Worm (Caenorhabditis elegans) whole organism, L3 larva: Measurements from ENCODE around the gene srx-73.

Source experiments
- aly-2 ChIP-seq: fragments of 150-350 bp; optimal IDR thresholded peaks from 2 replicates; lab custom pipeline; 2014; ENCODE audit warnings: missing biosample characterization, missing genetic modification characterization
- ama-1 ChIP-seq: fragments of 150-350 bp; optimal IDR thresholded peaks from 2 replicates; lab custom pipeline; 2018
- ceh-16 ChIP-seq: sonication (generic microtip); optimal IDR thresholded peaks from 2 replicates; lab custom pipeline; 2017; ENCODE audit warnings: missing biosample characterization, missing genetic modification characterization
- ceh-28 ChIP-seq: fragments of 150-350 bp; optimal IDR thresholded peaks from 2 replicates; lab custom pipeline; 2014; ENCODE audit warnings: missing biosample characterization, missing genetic modification reagents, missing genetic modification characterization
- daf-12 ChIP-seq: fragments of 150-350 bp; optimal IDR thresholded peaks from 2 replicates; lab custom pipeline; 2014; ENCODE audit warnings: missing biosample characterization, missing genetic modification reagents, missing genetic modification characterization
- egl-27 ChIP-seq: sonication (generic microtip); optimal IDR thresholded peaks from 4 replicates; lab custom pipeline; 2017; ENCODE audit warnings: missing biosample characterization, missing genetic modification reagents, missing genetic modification characterization
- elt-1 ChIP-seq: fragments of 150-350 bp; optimal IDR thresholded peaks from 2 replicates; lab custom pipeline; 2014; ENCODE audit warnings: missing biosample characterization, missing genetic modification characterization
- elt-3 ChIP-seq, 3 experiments: fragments of 150-350 bp in 1 of 3; sonication (generic microtip) in 2 of 3; optimal IDR thresholded peaks; 2 replicates in 2 of 3; 4 replicates in 1 of 3; lab custom pipeline; 2014 to 2017; ENCODE audit warnings: missing biosample characterization in 3 of 3, missing genetic modification characterization in 3 of 3
- eor-1 ChIP-seq, 2 experiments: fragments of 150-350 bp; optimal IDR thresholded peaks; 2 replicates each; lab custom pipeline; 2014 to 2018; ENCODE audit warnings: missing biosample characterization in 2 of 2, missing genetic modification characterization in 2 of 2
- fkh-10 ChIP-seq: sonication (generic microtip); optimal IDR thresholded peaks from 2 replicates; lab custom pipeline; 2017; ENCODE audit warnings: missing biosample characterization, missing genetic modification reagents, missing genetic modification characterization
- fos-1 ChIP-seq: fragments of 150-350 bp; optimal IDR thresholded peaks from 2 replicates; lab custom pipeline; 2014; ENCODE audit warnings: missing biosample characterization, missing genetic modification characterization
- lin-15B ChIP-seq: fragments of 150-350 bp; optimal IDR thresholded peaks from 2 replicates; lab custom pipeline; 2014; ENCODE audit warnings: missing biosample characterization, missing genetic modification characterization
- lsy-12 ChIP-seq: sonication (generic microtip); optimal IDR thresholded peaks from 2 replicates; lab custom pipeline; 2016; ENCODE audit warnings: mild to moderate bottlenecking, missing genetic modification characterization, missing compliant biosample characterization
- mml-1 ChIP-seq: fragments of 150-350 bp; sonication (generic microtip); optimal IDR thresholded peaks from 3 replicates; lab custom pipeline; 2014; ENCODE audit warnings: missing biosample characterization, missing genetic modification characterization
- nfya-1 ChIP-seq: sonication (generic microtip); optimal IDR thresholded peaks from 2 replicates; lab custom pipeline; 2017; ENCODE audit warnings: missing genetic modification characterization, mild to moderate bottlenecking, missing compliant biosample characterization, antibody characterized with exemption, moderate library complexity; ENCODE audit not compliant: insufficient read depth
- nhr-11 ChIP-seq: fragments of 150-350 bp; optimal IDR thresholded peaks from 2 replicates; lab custom pipeline; 2014; ENCODE audit warnings: missing biosample characterization, missing genetic modification characterization
- nhr-12 ChIP-seq: fragments of 150-350 bp; optimal IDR thresholded peaks from 2 replicates; lab custom pipeline; 2014; ENCODE audit warnings: missing biosample characterization, missing genetic modification characterization
- nhr-23 ChIP-seq: fragments of 150-350 bp; optimal IDR thresholded peaks from 2 replicates; lab custom pipeline; 2014; ENCODE audit warnings: missing biosample characterization, missing genetic modification reagents, missing genetic modification characterization
- nhr-237 ChIP-seq: fragments of 150-350 bp; optimal IDR thresholded peaks from 2 replicates; lab custom pipeline; 2014; ENCODE audit warnings: missing biosample characterization, missing genetic modification characterization
- nhr-25 ChIP-seq: sonication (generic microtip); optimal IDR thresholded peaks from 2 replicates; lab custom pipeline; 2017; ENCODE audit warnings: missing biosample characterization, missing genetic modification characterization
- nhr-28 ChIP-seq: fragments of 150-350 bp; optimal IDR thresholded peaks from 2 replicates; lab custom pipeline; 2014; ENCODE audit warnings: missing biosample characterization, missing genetic modification characterization
- nhr-67 ChIP-seq: fragments of 150-350 bp; optimal IDR thresholded peaks from 2 replicates; lab custom pipeline; 2014; ENCODE audit warnings: missing biosample characterization, missing genetic modification characterization
- nhr-76 ChIP-seq: fragments of 150-350 bp; sonication (generic microtip); optimal IDR thresholded peaks from 5 replicates; lab custom pipeline; 2014; ENCODE audit warnings: missing biosample characterization, missing genetic modification characterization
- nhr-77 ChIP-seq: fragments of 150-350 bp; optimal IDR thresholded peaks from 2 replicates; lab custom pipeline; 2014; ENCODE audit warnings: missing biosample characterization, missing genetic modification characterization
- pha-4 ChIP-seq: fragments of 150-350 bp; optimal IDR thresholded peaks from 2 replicates; lab custom pipeline; 2014; ENCODE audit warnings: missing biosample characterization, missing genetic modification reagents, missing genetic modification characterization
- pqm-1 ChIP-seq: fragments of 150-350 bp; optimal IDR thresholded peaks from 2 replicates; lab custom pipeline; 2017; ENCODE audit warnings: missing biosample characterization, missing genetic modification characterization, inconsistent platforms
- tbx-2 ChIP-seq: sonication (generic microtip); optimal IDR thresholded peaks from 2 replicates; lab custom pipeline; 2016; ENCODE audit warnings: mild to moderate bottlenecking, missing genetic modification characterization, missing compliant biosample characterization
- unc-39 ChIP-seq: sonication (generic microtip); optimal IDR thresholded peaks from 4 replicates; lab custom pipeline; 2017; ENCODE audit warnings: missing biosample characterization, missing genetic modification characterization
- unc-62 ChIP-seq: fragments of 150-350 bp; sonication (generic microtip); optimal IDR thresholded peaks from 4 replicates; lab custom pipeline; 2014; ENCODE audit warnings: missing biosample characterization, missing genetic modification reagents, missing genetic modification characterization
- zag-1 ChIP-seq: fragments of 150-350 bp; optimal IDR thresholded peaks from 2 replicates; lab custom pipeline; 2014; ENCODE audit warnings: missing biosample characterization, missing genetic modification characterization
- ztf-4 ChIP-seq: fragments of 150-350 bp; optimal IDR thresholded peaks from 2 replicates; lab custom pipeline; 2014; ENCODE audit warnings: missing biosample characterization, missing genetic modification characterization

srx-73 gene

ce11 chrV:4686680-4687470 lies 21.3 kb upstream of the srx-73 start, which contains the start of gene taf-10 (continued):
- TF ChIP-seq aly-2 (tag; lab: Kevin White, UChicago): no peak
- TF ChIP-seq pha-4 (tag; lab: Kevin White, UChicago): peak; percentile 72

ce11 chrV:4684137-4684536 lies 18.6 kb upstream of the srx-73 start:
- no peak for TF ChIP-seq nhr-67
- no peak for TF ChIP-seq fos-1 (tag; lab: Kevin White, UChicago)

ce11 chrV:4681670-4682069 lies 16.1 kb upstream of the srx-73 start, which contains the start of gene K03B4.4:
K03B4.4 (plus strand) TSS chrV:4681970.
- no peak for TF ChIP-seq nhr-23 (tag; lab: Kevin White, UChicago)
- no peak for TF ChIP-seq lin-15B (tag; lab: Kevin White, UChicago)
- TF ChIP-seq nhr-67: no peak
- no peak for TF ChIP-seq eor-1 (tag; optimal IDR thresholded peaks at IDR 0.05; lab: Kevin White, UChicago)
- no peak for TF ChIP-seq fkh-10 (GFP tag; lab: Kevin White, UChicago)
- TF ChIP-seq unc-62 (GFP tag; lab: Kevin White, UChicago): no peak
- TF ChIP-seq pha-4 (tag; lab: Kevin White, UChicago): no peak
- no peak for TF ChIP-seq nhr-11 (tag; lab: Kevin White, UChicago)
- no peak for TF ChIP-seq unc-39 (tag; lab: Kevin White, UChicago)
- TF ChIP-seq nhr-237 (tag; lab: Kevin White, UChicago): no peak
- TF ChIP-seq, all 47 proteins: peak for 0

- TF ChIP-seq nfya-1 (tag; lab: Kevin White, UChicago): peak; percentile 70
- no peak for TF ChIP-seq nhr-12
These were observed 11.3 kb upstream of the srx-73 start for ce11 chrV:4676812-4677211.

ce11 chrV:4676092-4676491 lies 10.5 kb upstream of the srx-73 start, which contains the start of gene K03B4.6:
K03B4.6 (minus strand) TSS chrV:4676192.
- TF ChIP-seq lsy-12 (tag; lab: Kevin White, UChicago): no peak
- TF ChIP-seq elt-1: no peak
- TF ChIP-seq nhr-25 (tag; lab: Kevin White, UChicago): no peak
- no peak for TF ChIP-seq fos-1 (tag; lab: Kevin White, UChicago)
- TF ChIP-seq fkh-10 (GFP tag; lab: Kevin White, UChicago): no peak
- no peak for TF ChIP-seq nhr-77 (tag; lab: Kevin White, UChicago)
- no peak for TF ChIP-seq daf-12
- no peak for TF ChIP-seq ceh-28
- TF ChIP-seq ama-1 (lab: Kevin White, UChicago): no peak
- no peak for TF ChIP-seq ceh-16
- TF ChIP-seq tbx-2 (tag; lab: Kevin White, UChicago): no peak
- no peak for TF ChIP-seq pqm-1
- no peak for TF ChIP-seq zag-1
- no peak for TF ChIP-seq nhr-237 (tag; lab: Kevin White, UChicago)
- TF ChIP-seq aly-2 (tag; lab: Kevin White, UChicago): no peak
- no peak for TF ChIP-seq ztf-4 (tag; lab: Kevin White, UChicago)
- TF ChIP-seq elt-3 (tag; optimal IDR thresholded peaks at IDR 0.05; lab: Kevin White, UChicago): no peak
- no peak for TF ChIP-seq nhr-12
- TF ChIP-seq nhr-23 (tag; lab: Kevin White, UChicago): no peak

- TF ChIP-seq ceh-16 (no peak), nhr-28 (tag; lab: Kevin White, UChicago) (no peak), nhr-76 (tag; lab: Kevin White, UChicago) (no peak), mml-1 (tag; lab: Kevin White, UChicago) (no peak), nfya-1 (tag; lab: Kevin White, UChicago) (no peak), nhr-23 (tag; lab: Kevin White, UChicago) (no peak), egl-27 (tag; lab: Kevin White, UChicago) (no peak), lsy-12 (tag; lab: Kevin White, UChicago) (no peak), nhr-12 (no peak)
These were observed 9.0 kb upstream of the srx-73 start, which contains the start of gene K03B4.8 for ce11 chrV:4674506-4674905. K03B4.8 (minus strand) TSS chrV:4674606.
